Worm (Caenorhabditis elegans) whole organism, L4 larva: Measurements from ENCODE around the gene ZK1321.4.
A peak's percentile ranks its signal among the peaks of the same experiment; 100 is the strongest.
"Not testable (repeated sequence)": the region's sequence is repeated elsewhere in the genome, so short reads cannot be mapped to it uniquely, and the experiment has no call there.

ENCODE experiments used
- F26F4.8 ChIP-seq: fragments of 200-800 bp; sonication (Bioruptor generic); conservative IDR thresholded peaks from 2 replicates; pipeline ENCODE4 v1.3.6; 2022; ENCODE audit warnings: missing genetic modification characterization, missing compliant biosample characterization
- Y75B8A.6 ChIP-seq: fragments of 200-800 bp; sonication (Bioruptor generic); IDR thresholded peaks from 2 replicates; pipeline ENCODE4 v1.3.6; 2022; ENCODE audit warnings: missing genetic modification reagents, missing genetic modification characterization, missing compliant biosample characterization
- ZK546.5 ChIP-seq, 2 experiments: sonication (generic microtip); optimal IDR thresholded peaks; 2 replicates each; lab custom pipeline; 2017; ENCODE audit warnings: missing biosample characterization in 2 of 2, missing genetic modification characterization in 2 of 2
- aha-1 ChIP-seq: fragments of 150-350 bp; peaks from one replicate; lab custom pipeline; 2014; ENCODE audit warnings: missing biosample characterization, missing genetic modification characterization
- arid-1 ChIP-seq: fragments of 200-800 bp; sonication (Bioruptor generic); conservative IDR thresholded peaks from 2 replicates; pipeline ENCODE4 v1.3.6; 2022; ENCODE audit warnings: missing genetic modification reagents, missing genetic modification characterization, missing compliant biosample characterization
- ceh-20 ChIP-seq: fragments of 200-800 bp; sonication (Bioruptor generic); IDR thresholded peaks from 2 replicates; pipeline ENCODE4 v1.3.6; 2022; ENCODE audit warnings: missing genetic modification reagents, missing genetic modification characterization, missing compliant biosample characterization
- cey-2 ChIP-seq: sonication (generic microtip); optimal IDR thresholded peaks from 3 replicates; lab custom pipeline; 2017; ENCODE audit warnings: missing genetic modification characterization, mild to moderate bottlenecking, missing compliant biosample characterization, antibody characterized with exemption, borderline replicate concordance; ENCODE audit not compliant: insufficient read depth
- dmd-6 ChIP-seq: fragments of 200-800 bp; sonication (Bioruptor generic); IDR thresholded peaks from 2 replicates; pipeline ENCODE4 v1.3.6; 2022; ENCODE audit warnings: missing genetic modification reagents, missing genetic modification characterization, missing compliant biosample characterization
- dve-1 ChIP-seq: sonication (generic microtip); optimal IDR thresholded peaks from 2 replicates; lab custom pipeline; 2017; ENCODE audit warnings: antibody characterized with exemption, mild to moderate bottlenecking, missing genetic modification characterization, missing compliant biosample characterization; ENCODE audit not compliant: insufficient read depth
- egl-27 ChIP-seq: sonication (generic microtip); optimal IDR thresholded peaks from 3 replicates; lab custom pipeline; 2017; ENCODE audit warnings: missing biosample characterization, missing genetic modification reagents, missing genetic modification characterization
- egl-43 ChIP-seq: fragments of 200-800 bp; sonication (Bioruptor generic); IDR thresholded peaks from 2 replicates; pipeline ENCODE4 v1.3.6; 2022; ENCODE audit warnings: missing genetic modification reagents, missing genetic modification characterization, missing compliant biosample characterization
- gei-8 ChIP-seq: fragments of 200-800 bp; sonication (Bioruptor generic); optimal IDR thresholded peaks from 2 replicates; lab custom pipeline; 2018; ENCODE audit warnings: mild to moderate bottlenecking, missing genetic modification characterization, missing compliant biosample characterization
- hlh-11 ChIP-seq: fragments of 200-800 bp; sonication (Bioruptor generic); optimal IDR thresholded peaks from 2 replicates; lab custom pipeline; 2018; ENCODE audit warnings: mild to moderate bottlenecking, missing genetic modification characterization, missing compliant biosample characterization
- hmg-1.1 ChIP-seq: fragments of 200-800 bp; sonication (Bioruptor generic); IDR thresholded peaks from 2 replicates; pipeline ENCODE4 v1.3.6; 2022; ENCODE audit warnings: missing genetic modification reagents, missing genetic modification characterization, missing compliant biosample characterization
- lim-7 ChIP-seq: fragments of 200-800 bp; sonication (Bioruptor generic); IDR thresholded peaks from 2 replicates; pipeline ENCODE4 v1.3.6; 2022; ENCODE audit warnings: missing genetic modification characterization, missing compliant biosample characterization
- lin-1 ChIP-seq: fragments of 200-800 bp; sonication (Bioruptor generic); IDR thresholded peaks from 2 replicates; pipeline ENCODE4 v1.3.6; 2022; ENCODE audit warnings: missing genetic modification reagents, missing genetic modification characterization, missing compliant biosample characterization
- lin-15B ChIP-seq: fragments of 150-350 bp; sonication (generic microtip); optimal IDR thresholded peaks from 3 replicates; lab custom pipeline; 2014; ENCODE audit warnings: missing biosample characterization, missing genetic modification characterization
- lin-38 ChIP-seq: fragments of 200-800 bp; sonication (Bioruptor generic); IDR thresholded peaks from 2 replicates; pipeline ENCODE4 v1.3.6; 2022; ENCODE audit warnings: missing genetic modification reagents, missing genetic modification characterization, missing compliant biosample characterization
- lsy-2 ChIP-seq, 2 experiments: fragments of 150-350 bp in 1 of 2; sonication (generic microtip) in 1 of 2; optimal IDR thresholded peaks; 2 replicates each; lab custom pipeline; 2014 to 2017; ENCODE audit warnings: missing biosample characterization in 2 of 2, missing genetic modification characterization in 2 of 2
- mdl-1 ChIP-seq, 2 experiments: fragments of 150-350 bp in 1 of 2; sonication (generic microtip) in 1 of 2; optimal IDR thresholded peaks; 2 replicates each; lab custom pipeline; 2014 to 2017; ENCODE audit warnings: missing biosample characterization in 2 of 2, missing genetic modification characterization in 2 of 2
- mes-2 ChIP-seq: sonication (generic microtip); optimal IDR thresholded peaks from 2 replicates; lab custom pipeline; 2016; ENCODE audit warnings: missing genotype, mild to moderate bottlenecking, missing genetic modification characterization, missing compliant biosample characterization; ENCODE audit not compliant: poor library complexity, severe bottlenecking
- mxl-3 ChIP-seq: fragments of 200-800 bp; sonication (Bioruptor generic); optimal IDR thresholded peaks from 2 replicates; lab custom pipeline; 2018; ENCODE audit warnings: mild to moderate bottlenecking, missing genetic modification characterization, missing compliant biosample characterization
- nhr-28 ChIP-seq: fragments of 150-350 bp; optimal IDR thresholded peaks from 2 replicates; lab custom pipeline; 2014; ENCODE audit warnings: missing biosample characterization, missing genetic modification characterization
- nhr-6 ChIP-seq: fragments of 150-350 bp; optimal IDR thresholded peaks from 2 replicates; lab custom pipeline; 2014; ENCODE audit warnings: missing biosample characterization, missing genetic modification characterization
- pha-4 ChIP-seq, 2 experiments: fragments of 150-350 bp in 1 of 2; fragments of 200-800 bp in 1 of 2; sonication (Bioruptor generic) in 1 of 2; IDR thresholded peaks in 1 of 2; optimal IDR thresholded peaks in 1 of 2; 2 replicates each; pipeline versions ENCODE4 v1.3.6 to Lab custom; 2014 to 2022; ENCODE audit warnings: missing genetic modification characterization in 2 of 2, missing genetic modification reagents in 2 of 2, missing biosample characterization in 1 of 2, missing compliant biosample characterization in 1 of 2
- php-3 ChIP-seq: fragments of 200-800 bp; sonication (Bioruptor generic); IDR thresholded peaks from 2 replicates; pipeline ENCODE4 v1.3.6; 2022; ENCODE audit warnings: missing genetic modification reagents, missing genetic modification characterization, missing compliant biosample characterization
- pqm-1 ChIP-seq: sonication (generic microtip); optimal IDR thresholded peaks from 2 replicates; lab custom pipeline; 2017; ENCODE audit warnings: missing biosample characterization, missing genetic modification characterization
- rbr-2 ChIP-seq: sonication (generic microtip); optimal IDR thresholded peaks from 2 replicates; lab custom pipeline; 2016; ENCODE audit warnings: missing genotype, missing genetic modification characterization, missing compliant biosample characterization
- set-16 ChIP-seq: fragments of 200-800 bp; sonication (Bioruptor generic); IDR thresholded peaks from 2 replicates; pipeline ENCODE4 v1.3.6; 2022; ENCODE audit warnings: missing genetic modification reagents, missing genetic modification characterization, missing compliant biosample characterization
- spr-1 ChIP-seq: sonication (generic microtip); optimal IDR thresholded peaks from 2 replicates; lab custom pipeline; 2016; ENCODE audit warnings: mild to moderate bottlenecking, missing genetic modification characterization, missing compliant biosample characterization
- tag-97 ChIP-seq: fragments of 200-800 bp; sonication (Bioruptor generic); IDR thresholded peaks from 2 replicates; pipeline ENCODE4 v1.3.6; 2022; ENCODE audit warnings: missing genetic modification characterization, missing compliant biosample characterization
- tra-1 ChIP-seq: fragments of 200-800 bp; sonication (Bioruptor generic); IDR thresholded peaks from 2 replicates; pipeline ENCODE4 v1.3.6; 2022; ENCODE audit warnings: missing genetic modification reagents, missing genetic modification characterization, missing compliant biosample characterization
- unc-39 ChIP-seq: sonication (generic microtip); optimal IDR thresholded peaks from 2 replicates; lab custom pipeline; 2017; ENCODE audit warnings: missing biosample characterization, missing genetic modification characterization
- unc-62 ChIP-seq, 3 experiments: fragments of 150-350 bp in 1 of 3; sonication (generic microtip); optimal IDR thresholded peaks in 2 of 3; peaks in 1 of 3; 1 replicate in 1 of 3; 2 replicates in 2 of 3; lab custom pipeline; 2014 to 2017; ENCODE audit warnings: missing biosample characterization in 3 of 3, missing genetic modification characterization in 3 of 3, missing genetic modification reagents in 3 of 3, missing genotype in 1 of 3
- zip-2 ChIP-seq: fragments of 150-350 bp; optimal IDR thresholded peaks from 2 replicates; lab custom pipeline; 2014; ENCODE audit warnings: missing biosample characterization, missing genetic modification characterization
- ztf-11 ChIP-seq: fragments of 150-350 bp; optimal IDR thresholded peaks from 2 replicates; lab custom pipeline; 2014; ENCODE audit warnings: missing biosample characterization, missing genetic modification characterization

Gene ZK1321.4

DNA sequence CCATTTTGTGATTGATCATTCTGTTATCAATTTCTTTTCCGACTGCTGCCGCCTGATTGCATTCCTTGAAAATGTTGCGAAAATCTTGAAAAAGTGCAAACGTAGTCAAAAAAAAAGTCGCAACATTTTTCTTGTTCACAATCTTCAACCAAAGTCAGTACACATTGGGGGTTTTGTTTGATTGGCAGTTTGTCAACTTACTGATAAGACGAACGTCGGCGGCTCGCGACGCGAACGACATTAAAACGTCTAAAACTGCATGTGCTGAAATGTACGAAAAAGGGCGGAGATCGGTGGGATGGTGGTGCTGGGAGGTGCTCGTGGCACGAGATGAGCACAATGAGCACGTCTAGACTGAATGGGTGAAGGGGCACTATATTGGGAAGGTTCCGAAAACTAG is 34.9 kb downstream of the ZK1321.4 start (continued):
- TF ChIP-seq pha-4 (GFP tag; IDR thresholded peaks at IDR 0.05; lab: Robert Waterston, UW), result 0 out of 2 replicates have a peak, but pooled peaks have one; percentile 36
- no peak for TF ChIP-seq pha-4 (tag; optimal IDR thresholded peaks at IDR 0.05; lab: Kevin White, UChicago)
- TF ChIP-seq lsy-2 (tag; optimal IDR thresholded peaks at IDR 0.05; lab: Kevin White, UChicago), result peak; percentile 26 to 57
- no peak for TF ChIP-seq egl-27 (tag; lab: Kevin White, UChicago)
- TF ChIP-seq lin-1 (GFP tag; lab: Robert Waterston, UW), result peak; percentile 83; the same call in 1 of the 2 replicates
- TF ChIP-seq hlh-11 (tag; lab: Kevin White, UChicago), result peak; percentile 90
- peak; percentile 86 for TF ChIP-seq pqm-1
- TF ChIP-seq dve-1 (tag; lab: Kevin White, UChicago), result peak; percentile 88
- no peak for TF ChIP-seq tag-97 (GFP tag; lab: Robert Waterston, UW)
- 0 out of 2 replicates have a peak, but pooled peaks have one; percentile 7 for TF ChIP-seq arid-1 (GFP tag; lab: Robert Waterston, UW)
- TF ChIP-seq Y75B8A.6 (GFP tag; lab: Robert Waterston, UW), result 0 out of 2 replicates have a peak, but pooled peaks have one; percentile 62
- TF ChIP-seq nhr-6 (tag; lab: Kevin White, UChicago), result peak; percentile 25
- peak; percentile 61 for TF ChIP-seq mxl-3 (GFP tag; lab: Kevin White, UChicago)
- no peak for TF ChIP-seq ztf-11

DNA sequence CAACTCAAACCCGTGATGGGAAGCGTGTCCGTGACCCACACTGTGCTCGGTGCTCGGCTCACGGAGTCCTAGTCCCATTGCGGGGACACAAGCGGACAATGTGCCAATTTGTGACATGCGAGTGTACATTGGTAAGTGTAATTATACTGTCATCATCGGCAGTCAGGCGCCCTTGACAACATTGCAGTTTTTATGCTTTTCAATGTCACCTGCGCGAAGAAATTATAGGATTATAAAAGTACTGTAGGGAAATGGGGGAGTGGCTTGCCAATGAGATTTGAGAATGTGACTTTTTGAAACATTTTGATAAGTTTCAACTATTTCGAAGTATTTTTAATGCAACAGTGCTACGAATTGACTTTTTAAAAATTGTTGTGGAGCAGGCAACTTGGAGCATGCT is 38.0 kb downstream of the ZK1321.4 start:
- TF ChIP-seq aha-1 (peak; percentile 95), mes-2 (tag; lab: Kevin White, UChicago) (no peak), zip-2 (tag; lab: Kevin White, UChicago) (no peak), lsy-2 (tag; optimal IDR thresholded peaks at IDR 0.05; lab: Kevin White, UChicago) (peak in 1 of 2 experiments; percentile 4)

DNA sequence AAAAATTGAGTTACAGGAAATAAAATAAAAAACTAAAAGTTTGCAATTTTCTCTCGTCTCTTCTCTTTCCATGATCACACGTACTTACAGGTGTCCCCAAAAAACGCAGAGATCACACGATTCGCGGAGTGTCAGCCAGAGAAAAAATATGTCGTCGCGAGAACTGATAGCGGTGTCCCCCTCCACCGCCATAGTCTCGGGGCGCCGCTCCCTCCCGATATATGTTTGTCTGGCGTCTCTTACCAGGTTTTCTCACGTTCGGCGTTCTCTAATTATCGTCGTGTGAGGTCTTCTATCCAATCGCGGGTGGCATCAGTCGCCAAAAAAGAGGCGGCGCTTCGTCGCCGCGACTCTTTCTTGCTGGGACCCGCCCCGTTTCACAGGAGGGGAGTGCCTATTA is 41.9 kb downstream of the ZK1321.4 start, which contains the start of gene mab-3:
mab-3 (plus strand) TSS at position 328 of the 400 bp plus-strand sequence.
- TF ChIP-seq arid-1 (GFP tag; lab: Robert Waterston, UW) (0 out of 2 replicates have a peak, but pooled peaks have one; percentile 18), egl-43 (GFP tag; lab: Robert Waterston, UW) (0 out of 2 replicates have a peak, but pooled peaks have one; percentile 15), tra-1 (GFP tag; lab: Robert Waterston, UW) (peak; percentile 98), php-3 (GFP tag; lab: Robert Waterston, UW) (peak; percentile 70), set-16 (GFP tag; lab: Robert Waterston, UW) (peak; percentile 67), lin-1 (GFP tag; lab: Robert Waterston, UW) (0 out of 2 replicates have a peak, but pooled peaks have one; percentile 46), hlh-11 (tag; lab: Kevin White, UChicago) (peak; percentile 51), pha-4 (GFP tag; IDR thresholded peaks at IDR 0.05; lab: Robert Waterston, UW) (peak; percentile 17; the same call in 1 of the 2 replicates), hmg-1.1 (GFP tag; lab: Robert Waterston, UW) (0 out of 2 replicates have a peak, but pooled peaks have one; percentile 41), ceh-20 (0 out of 2 replicates have a peak, but pooled peaks have one; percentile 13), dmd-6 (peak; percentile 59)
- not testable (repeated sequence) for TF ChIP-seq pha-4 (tag; optimal IDR thresholded peaks at IDR 0.05; lab: Kevin White, UChicago)

- TF ChIP-seq gei-8 (GFP tag; lab: Kevin White, UChicago) (no peak), unc-62 (GFP tag; optimal IDR thresholded peaks at IDR 0.05 in 1 of 2; lab: Kevin White, UChicago) (peak in 1 of 2 experiments; percentile 19), unc-62 (tag; optimal IDR thresholded peaks at IDR 0.05; lab: Kevin White, UChicago) (no peak), rbr-2 (tag; lab: Kevin White, UChicago) (peak; percentile 28), hmg-1.1 (GFP tag; lab: Robert Waterston, UW) (peak; percentile 27; the same call in 1 of the 2 replicates), lim-7 (GFP tag; lab: Robert Waterston, UW) (no peak), nhr-6 (tag; lab: Kevin White, UChicago) (no peak), hlh-11 (tag; lab: Kevin White, UChicago) (peak; percentile 3), set-16 (GFP tag; lab: Robert Waterston, UW) (no peak), spr-1 (no peak), zip-2 (tag; lab: Kevin White, UChicago) (no peak)
Measured at ce11 chrII:9729866-9730265, 43.9 kb downstream of the ZK1321.4 start.

- TF ChIP-seq F26F4.8 (GFP tag; lab: Robert Waterston, UW) (no peak), mdl-1 (tag; optimal IDR thresholded peaks at IDR 0.05; lab: Kevin White, UChicago) (peak in 1 of 2 experiments; percentile 45), lin-15B (tag; lab: Kevin White, UChicago) (no peak), aha-1 (peak; percentile 49), spr-1 (no peak), mes-2 (tag; lab: Kevin White, UChicago) (no peak), tra-1 (GFP tag; lab: Robert Waterston, UW) (0 out of 2 replicates have a peak, but pooled peaks have one; percentile 65), nhr-28 (peak; percentile 24), ZK546.5 (tag; optimal IDR thresholded peaks at IDR 0.05; lab: Kevin White, UChicago) (no peak), lin-38 (GFP tag; lab: Robert Waterston, UW) (no peak), pha-4 (GFP tag; IDR thresholded peaks at IDR 0.05; lab: Robert Waterston, UW) (no peak), pha-4 (tag; optimal IDR thresholded peaks at IDR 0.05; lab: Kevin White, UChicago) (no peak), hlh-11 (tag; lab: Kevin White, UChicago) (peak; percentile 12), unc-39 (tag; lab: Kevin White, UChicago) (no peak), cey-2 (tag; lab: Kevin White, UChicago) (no peak), mxl-3 (GFP tag; lab: Kevin White, UChicago) (peak; percentile 55)
Measured at ce11 chrII:9729196-9729595, 44.5 kb downstream of the ZK1321.4 start.
